Fruit fly (Drosophila melanogaster): ENCODE data around the gene Hs3st-B.

Hs3st-B gene

DNA sequence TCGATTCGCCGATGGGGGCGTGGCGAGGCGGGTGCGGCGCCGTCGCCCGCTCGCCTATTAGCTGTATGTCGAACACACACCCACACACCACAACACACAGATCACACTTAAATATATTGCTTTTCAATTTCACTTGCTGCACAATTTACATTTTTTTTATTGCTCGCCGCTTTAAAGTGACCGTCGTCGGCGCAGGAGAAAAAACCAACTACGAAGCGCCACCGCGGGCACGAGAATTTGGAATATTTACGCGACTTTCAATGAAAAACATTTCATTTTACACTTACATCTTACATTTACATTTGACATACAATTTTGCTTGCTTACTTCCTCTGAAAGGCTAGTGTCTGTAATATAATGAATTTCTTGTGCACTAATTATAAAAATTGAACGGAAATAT, 12.6 kb downstream of the Hs3st-B start, which contains the start of gene rictor (continued):
- TF ChIP-seq zen2 (GFP tag; IDR thresholded peaks at IDR 0.05; ENCODE audit: partially characterized antibody) (no peak), CG1647 (GFP tag; optimal IDR thresholded peaks at IDR 0.05) (no peak), Neu2 (GFP tag; optimal IDR thresholded peaks at IDR 0.05; ENCODE audit: borderline replicate concordance) (no peak), her (GFP tag; optimal IDR thresholded peaks at IDR 0.05) (no peak), nau (GFP tag; optimal IDR thresholded peaks at IDR 0.05) (no peak), CG7928 (GFP tag; optimal IDR thresholded peaks at IDR 0.05) (no peak), HHEX (GFP tag; optimal IDR thresholded peaks at IDR 0.05) (no peak), CG11085 (GFP tag; IDR thresholded peaks at IDR 0.05) (no peak), CG12219 (GFP tag; optimal IDR thresholded peaks at IDR 0.05) (no peak), hb (GFP tag; IDR thresholded peaks at IDR 0.05; ENCODE audit: partially characterized antibody) (no peak), Dip2 (GFP tag; IDR thresholded peaks at IDR 0.05) (no peak), lilli (GFP tag; optimal IDR thresholded peaks at IDR 0.05) (no peak), CG8765 (GFP tag; IDR thresholded peaks at IDR 0.05) (no peak), gfzf (GFP tag; optimal IDR thresholded peaks at IDR 0.05) (peak; percentile 72), CG17829 (tag; optimal IDR thresholded peaks at IDR 0.05) (no peak), Pdp1 (GFP tag; optimal IDR thresholded peaks at IDR 0.05) (no peak), sim (GFP tag; IDR thresholded peaks at IDR 0.05) (no peak), CG9215 (GFP tag; IDR thresholded peaks at IDR 0.05) (no peak), CG15514 (GFP tag; optimal IDR thresholded peaks at IDR 0.05) (no peak), gce (GFP tag; IDR thresholded peaks at IDR 0.05) (no peak), CkIIα-i1 (GFP tag; IDR thresholded peaks at IDR 0.05) (no peak), CG2678 (tag; optimal IDR thresholded peaks at IDR 0.05) (no peak), repo (GFP tag; optimal IDR thresholded peaks at IDR 0.05) (no peak), CG17186 (GFP tag; optimal IDR thresholded peaks at IDR 0.05) (no peak), Mes4 (GFP tag; optimal IDR thresholded peaks at IDR 0.05) (no peak), CG5180 (GFP tag; optimal IDR thresholded peaks at IDR 0.05) (no peak), cwo (GFP tag; optimal IDR thresholded peaks at IDR 0.05) (no peak), Chrac-16 (GFP tag; optimal IDR thresholded peaks at IDR 0.05) (no peak), CG9797 (GFP tag; optimal IDR thresholded peaks at IDR 0.05) (peak; percentile 31), sug (tag; optimal IDR thresholded peaks at IDR 0.05) (no peak), amos (GFP tag; IDR thresholded peaks at IDR 0.05; ENCODE audit: partially characterized antibody) (peak; percentile 43), vnd (GFP tag; IDR thresholded peaks at IDR 0.05; ENCODE audit: partially characterized antibody) (no peak), sens-2 (GFP tag; IDR thresholded peaks at IDR 0.05) (no peak), CG12155 (GFP tag; optimal IDR thresholded peaks at IDR 0.05) (no peak), Ets65A (GFP tag) (no peak), CG4617 (GFP tag; optimal IDR thresholded peaks at IDR 0.05; ENCODE audit: borderline replicate concordance) (peak; percentile 5), Lpt (GFP tag; optimal IDR thresholded peaks at IDR 0.05) (no peak), CG30431 (GFP tag; optimal IDR thresholded peaks at IDR 0.05) (no peak), Oaz (GFP tag; IDR thresholded peaks at IDR 0.05) (no peak), CG4282 (GFP tag; optimal IDR thresholded peaks at IDR 0.05) (no peak), CG15601 (tag; optimal IDR thresholded peaks at IDR 0.05) (no peak), pzg (GFP tag; optimal IDR thresholded peaks at IDR 0.05) (peak; percentile 40), CG14965 (GFP tag; optimal IDR thresholded peaks at IDR 0.05; ENCODE audit: borderline replicate concordance) (no peak), Dbx (GFP tag; IDR thresholded peaks at IDR 0.05) (no peak), MBD-R2 (GFP tag; IDR thresholded peaks at IDR 0.05) (peak; percentile 19; the same call in 1 of the 2 replicates), dati (GFP tag; IDR thresholded peaks at IDR 0.05) (no peak), jigr1 (GFP tag; IDR thresholded peaks at IDR 0.05) (no peak), Atf3 (GFP tag; optimal IDR thresholded peaks at IDR 0.05) (no peak), Sin3A (optimal IDR thresholded peaks at IDR 0.05) (no peak), pan (optimal IDR thresholded peaks at IDR 0.05) (no peak), pan (GFP tag; optimal IDR thresholded peaks at IDR 0.05 in 1 of 2, IDR thresholded peaks at IDR 0.05 in 1 of 2) (no peak), Eip74EF (GFP tag; optimal IDR thresholded peaks at IDR 0.05) (no peak)
